Fruit fly (Drosophila melanogaster) whole organism, embryonic: ENCODE measurements around the gene nAChRalpha7.

Experiments
- Atf-2 ChIP-seq: fragments of 200-800 bp; sonication (Bioruptor generic); optimal IDR thresholded peaks from 2 replicates; lab custom pipeline; 2016; ENCODE audit warnings: missing biosample characterization, missing genetic modification characterization
- Atf6 ChIP-seq: fragments of 200-800 bp; sonication (Bioruptor generic); IDR thresholded peaks from 2 replicates; pipeline ENCODE4 v1.3.6; 2022; ENCODE audit warnings: missing biosample characterization, missing genetic modification characterization
- CG10267 ChIP-seq: fragments of 200-800 bp; sonication (Bioruptor generic); optimal IDR thresholded peaks from 2 replicates; lab custom pipeline; 2018; ENCODE audit warnings: missing biosample characterization, mild to moderate bottlenecking, missing genetic modification characterization, moderate library complexity
- CG10274 ChIP-seq: fragments of 200-800 bp; sonication (Bioruptor generic); optimal IDR thresholded peaks from 3 replicates; lab custom pipeline; 2017; ENCODE audit warnings: missing biosample characterization, mild to moderate bottlenecking, missing genetic modification characterization
- CG10431 ChIP-seq: fragments of 200-800 bp; sonication (Bioruptor generic); optimal IDR thresholded peaks from 3 replicates; lab custom pipeline; 2018; ENCODE audit warnings: missing biosample characterization, mild to moderate bottlenecking, missing genetic modification characterization
- CG12104 ChIP-seq: fragments of 200-800 bp; sonication (Bioruptor generic); optimal IDR thresholded peaks from 3 replicates; lab custom pipeline; 2016; ENCODE audit warnings: missing biosample characterization, missing genetic modification characterization
- CG12155 ChIP-seq: fragments of 200-800 bp; sonication (Bioruptor generic); optimal IDR thresholded peaks from 3 replicates; lab custom pipeline; 2016; ENCODE audit warnings: missing biosample characterization, missing genetic modification characterization
- CG12299 ChIP-seq: fragments of 200-800 bp; sonication (Bioruptor generic); optimal IDR thresholded peaks from 2 replicates; lab custom pipeline; 2018; ENCODE audit warnings: missing biosample characterization, mild to moderate bottlenecking, missing genetic modification characterization
- CG13296 ChIP-seq: fragments of 200-800 bp; sonication (Bioruptor generic); optimal IDR thresholded peaks from 3 replicates; lab custom pipeline; 2018; ENCODE audit warnings: missing biosample characterization, mild to moderate bottlenecking, missing genetic modification characterization
- CG13775 ChIP-seq: fragments of 200-800 bp; sonication (Bioruptor generic); optimal IDR thresholded peaks from 3 replicates; lab custom pipeline; 2017; ENCODE audit warnings: missing biosample characterization, mild to moderate bottlenecking, missing genetic modification characterization
- CG15514 ChIP-seq: fragments of 200-800 bp; sonication (Bioruptor generic); optimal IDR thresholded peaks from 3 replicates; lab custom pipeline; 2017; ENCODE audit warnings: missing biosample characterization, missing genetic modification characterization, mild to moderate bottlenecking, moderate library complexity, missing genetic modification reagents
- CG1602 ChIP-seq: fragments of 200-800 bp; sonication (Bioruptor generic); optimal IDR thresholded peaks from 3 replicates; lab custom pipeline; 2016; ENCODE audit warnings: missing biosample characterization, missing genetic modification characterization
- CG17359 ChIP-seq: fragments of 200-800 bp; sonication (Bioruptor generic); optimal IDR thresholded peaks from 3 replicates; lab custom pipeline; 2018; ENCODE audit warnings: missing biosample characterization, mild to moderate bottlenecking, missing genetic modification characterization, moderate library complexity
- CG2202 ChIP-seq: fragments of 200-800 bp; sonication (Bioruptor generic); optimal IDR thresholded peaks from 2 replicates; lab custom pipeline; 2018; ENCODE audit warnings: missing biosample characterization, mild to moderate bottlenecking, missing genetic modification characterization
- CG2875 ChIP-seq: fragments of 200-800 bp; sonication (Bioruptor generic); optimal IDR thresholded peaks from 2 replicates; lab custom pipeline; 2017; ENCODE audit warnings: missing biosample characterization, mild to moderate bottlenecking, missing genetic modification characterization, missing genetic modification reagents
- CG43689 ChIP-seq: fragments of 200-800 bp; sonication (Bioruptor generic); IDR thresholded peaks from 2 replicates; pipeline ENCODE4 v1.3.6; 2022; ENCODE audit warnings: missing biosample characterization, missing genetic modification characterization
- CG6254 ChIP-seq: fragments of 200-800 bp; sonication (Bioruptor generic); optimal IDR thresholded peaks from 3 replicates; lab custom pipeline; 2017; ENCODE audit warnings: mild to moderate bottlenecking, missing biosample characterization, missing genetic modification reagents, missing genetic modification characterization
- CG7556 ChIP-seq: fragments of 200-800 bp; sonication (Bioruptor generic); optimal IDR thresholded peaks from 2 replicates; lab custom pipeline; 2017; ENCODE audit warnings: missing biosample characterization, mild to moderate bottlenecking, missing genetic modification characterization
- CG8388 ChIP-seq: fragments of 200-800 bp; sonication (Bioruptor generic); optimal IDR thresholded peaks from 2 replicates; lab custom pipeline; 2019; ENCODE audit warnings: missing biosample characterization, mild to moderate bottlenecking, missing genetic modification characterization, moderate library complexity
- CkIIα-i1 ChIP-seq: fragments of 200-800 bp; sonication (Bioruptor generic); IDR thresholded peaks from 2 replicates; pipeline ENCODE4 v1.3.6; 2022; ENCODE audit warnings: missing biosample characterization, missing genetic modification characterization
- D19A ChIP-seq: fragments of 200-800 bp; optimal IDR thresholded peaks from 3 replicates; lab custom pipeline; 2019; ENCODE audit warnings: missing biosample characterization, mild to moderate bottlenecking, missing genetic modification characterization, moderate library complexity
- Dp ChIP-seq: fragments of 200-800 bp; sonication (Bioruptor generic); optimal IDR thresholded peaks from 2 replicates; lab custom pipeline; 2018; ENCODE audit warnings: missing biosample characterization, mild to moderate bottlenecking, missing genetic modification characterization, moderate library complexity
- E2f2 ChIP-seq: fragments of 200-800 bp; sonication (Bioruptor generic); IDR thresholded peaks from 2 replicates; pipeline ENCODE4 v1.3.6; 2022; ENCODE audit warnings: missing biosample characterization, missing genetic modification characterization
- GATAe ChIP-seq: fragments of 200-800 bp; sonication (Bioruptor generic); conservative IDR thresholded peaks from 2 replicates; pipeline ENCODE4 v1.3.6; 2022; ENCODE audit warnings: missing biosample characterization, missing genetic modification characterization
- HLH4C ChIP-seq: fragments of 200-800 bp; sonication (Bioruptor generic); IDR thresholded peaks from 3 replicates; pipeline ENCODE4 v1.3.6; 2022; ENCODE audit warnings: missing biosample characterization, missing genetic modification characterization; ENCODE audit not compliant: partially characterized antibody
- Hand ChIP-seq: fragments of 200-800 bp; sonication (Bioruptor generic); optimal IDR thresholded peaks from 2 replicates; lab custom pipeline; 2017; ENCODE audit warnings: mild to moderate bottlenecking, missing biosample characterization, missing genetic modification reagents, missing genetic modification characterization
- Hey ChIP-seq: fragments of 200-800 bp; sonication (Bioruptor generic); optimal IDR thresholded peaks from 3 replicates; lab custom pipeline; 2018; ENCODE audit warnings: missing biosample characterization, mild to moderate bottlenecking, missing genetic modification characterization
- Hr51 ChIP-seq, 2 experiments: fragments of 200-800 bp; sonication (Bioruptor generic); optimal IDR thresholded peaks; 2 replicates in 1 of 2; 3 replicates in 1 of 2; lab custom pipeline; 2016 to 2018; ENCODE audit warnings: missing biosample characterization in 2 of 2, missing genetic modification characterization in 2 of 2, mild to moderate bottlenecking in 1 of 2, moderate library complexity in 1 of 2
- Kr ChIP-seq: fragments of 200-800 bp; sonication (Bioruptor generic); optimal IDR thresholded peaks from 2 replicates; lab custom pipeline; 2017; ENCODE audit warnings: missing biosample characterization, mild to moderate bottlenecking, missing genetic modification characterization
- Mrtf ChIP-seq: fragments of 200-800 bp; sonication (Bioruptor generic); IDR thresholded peaks from 3 replicates; pipeline ENCODE4 v1.3.6; 2022; ENCODE audit warnings: missing biosample characterization, missing genetic modification characterization
- Oli ChIP-seq: fragments of 200-800 bp; sonication (Bioruptor generic); optimal IDR thresholded peaks from 2 replicates; lab custom pipeline; 2018; ENCODE audit warnings: missing biosample characterization, mild to moderate bottlenecking, missing genetic modification characterization, moderate library complexity
- Six4 ChIP-seq: fragments of 200-800 bp; sonication (Bioruptor generic); optimal IDR thresholded peaks from 2 replicates; lab custom pipeline; 2016; ENCODE audit warnings: missing biosample characterization, missing genetic modification characterization
- Ssrp ChIP-seq: fragments of 200-800 bp; sonication (Bioruptor generic); optimal IDR thresholded peaks from 2 replicates; lab custom pipeline; 2018; ENCODE audit warnings: missing biosample characterization, mild to moderate bottlenecking, missing genetic modification characterization, moderate library complexity
- cato ChIP-seq: fragments of 200-800 bp; sonication (Bioruptor generic); optimal IDR thresholded peaks from 2 replicates; lab custom pipeline; 2016; ENCODE audit warnings: missing biosample characterization, missing genetic modification characterization, borderline replicate concordance
- crc ChIP-seq: fragments of 200-800 bp; sonication (Bioruptor generic); optimal IDR thresholded peaks from 2 replicates; lab custom pipeline; 2016; ENCODE audit warnings: missing biosample characterization, missing genetic modification characterization
- da ChIP-seq: fragments of 200-800 bp; sonication (Bioruptor generic); optimal IDR thresholded peaks from 2 replicates; lab custom pipeline; 2016; ENCODE audit warnings: missing biosample characterization, missing genetic modification characterization
- fd96Cb ChIP-seq: fragments of 200-800 bp; sonication (Bioruptor generic); optimal IDR thresholded peaks from 2 replicates; lab custom pipeline; 2018; ENCODE audit warnings: missing biosample characterization, mild to moderate bottlenecking, missing genetic modification characterization, moderate library complexity
- gcm2 ChIP-seq: fragments of 200-800 bp; sonication (Bioruptor generic); optimal IDR thresholded peaks from 2 replicates; lab custom pipeline; 2016; ENCODE audit warnings: missing biosample characterization, missing genetic modification characterization
- gfzf ChIP-seq: fragments of 200-800 bp; sonication (Bioruptor generic); optimal IDR thresholded peaks from 2 replicates; lab custom pipeline; 2016; ENCODE audit warnings: missing biosample characterization, mild to moderate bottlenecking, missing genetic modification characterization, moderate library complexity
- grau ChIP-seq: fragments of 200-800 bp; optimal IDR thresholded peaks from 3 replicates; lab custom pipeline; 2019; ENCODE audit warnings: missing biosample characterization, mild to moderate bottlenecking, missing genetic modification characterization, moderate library complexity
- h ChIP-seq: fragments of >200 bp; optimal IDR thresholded peaks from 2 replicates; lab custom pipeline; 2017
- jing ChIP-seq: fragments of 200-800 bp; sonication (Bioruptor generic); optimal IDR thresholded peaks from 2 replicates; lab custom pipeline; 2018; ENCODE audit warnings: missing biosample characterization, mild to moderate bottlenecking, missing genetic modification characterization
- maf-S ChIP-seq: fragments of 200-800 bp; sonication (Bioruptor generic); optimal IDR thresholded peaks from 2 replicates; lab custom pipeline; 2016; ENCODE audit warnings: missing biosample characterization, missing genetic modification characterization
- nerfin-1 ChIP-seq: fragments of 200-800 bp; sonication (Bioruptor generic); optimal IDR thresholded peaks from 3 replicates; lab custom pipeline; 2019; ENCODE audit warnings: missing biosample characterization, mild to moderate bottlenecking, missing genetic modification characterization, moderate library complexity
- rib ChIP-seq: fragments of 200-800 bp; sonication (Bioruptor generic); IDR thresholded peaks from 2 replicates; pipeline ENCODE4 v1.3.6; 2022; ENCODE audit warnings: missing biosample characterization, missing genetic modification characterization
- row ChIP-seq: fragments of 200-800 bp; sonication (Bioruptor generic); IDR thresholded peaks from 3 replicates; pipeline ENCODE4 v1.3.6; 2022; ENCODE audit warnings: missing biosample characterization, missing genetic modification characterization
- shn ChIP-seq: fragments of 200-800 bp; sonication (Bioruptor generic); optimal IDR thresholded peaks from 3 replicates; lab custom pipeline; 2016; ENCODE audit warnings: missing biosample characterization, missing genetic modification characterization
- so ChIP-seq: fragments of 200-800 bp; sonication (Bioruptor generic); IDR thresholded peaks from 3 replicates; pipeline ENCODE4 v1.3.6; 2022; ENCODE audit warnings: missing biosample characterization, missing genetic modification characterization
- stc ChIP-seq: fragments of 200-800 bp; sonication (Bioruptor generic); IDR thresholded peaks from 2 replicates; pipeline ENCODE4 v1.3.6; 2022; ENCODE audit warnings: missing biosample characterization, missing genetic modification characterization
- vnd ChIP-seq: fragments of 200-800 bp; sonication (Bioruptor generic); IDR thresholded peaks from 3 replicates; pipeline ENCODE4 v1.3.6; 2022; ENCODE audit warnings: missing biosample characterization, missing genetic modification characterization; ENCODE audit not compliant: partially characterized antibody
- zf30C ChIP-seq: fragments of 200-800 bp; sonication (Bioruptor generic); optimal IDR thresholded peaks from 3 replicates; lab custom pipeline; 2018; ENCODE audit warnings: missing biosample characterization, mild to moderate bottlenecking, missing genetic modification characterization
- zfh1 ChIP-seq: fragments of 200-800 bp; sonication (Bioruptor generic); IDR thresholded peaks from 3 replicates; pipeline ENCODE4 v1.3.6; 2022; ENCODE audit warnings: missing biosample characterization, missing genetic modification characterization

Gene nAChRalpha7

DNA sequence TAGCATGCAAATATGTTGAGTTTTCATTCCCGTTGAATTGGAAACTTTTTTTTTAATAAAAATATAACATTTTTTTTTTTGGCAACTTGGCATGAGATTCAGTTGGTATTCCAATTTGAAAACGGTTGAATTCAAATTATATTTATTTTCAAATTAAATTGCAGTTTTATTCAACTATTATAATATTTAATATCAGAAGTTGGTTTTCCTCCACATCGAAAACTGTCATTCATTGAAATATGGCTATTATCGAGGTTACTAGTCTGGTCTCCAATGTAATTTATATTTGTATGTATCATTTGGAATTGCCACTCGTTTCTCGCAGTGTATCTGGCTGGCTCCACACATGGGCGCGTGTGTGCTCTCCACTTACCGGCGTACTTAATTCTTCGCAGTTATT lies 21.6 kb upstream of the nAChRalpha7 start (continued):
- TF ChIP-seq CG13296 (GFP tag; lab: Kevin White, UChicago): no peak
- TF ChIP-seq Hey: no peak
- no peak for TF ChIP-seq CG10431
- no peak for TF ChIP-seq CkIIα-i1 (GFP tag; lab: Robert Waterston, UW)
- TF ChIP-seq D19A (tag; lab: Kevin White, UChicago): peak; percentile 18
- TF ChIP-seq CG12155 (GFP tag; lab: Kevin White, UChicago): no peak
- peak; percentile 25 for TF ChIP-seq Oli (tag; lab: Kevin White, UChicago)
- TF ChIP-seq shn (GFP tag; lab: Kevin White, UChicago): no peak
- TF ChIP-seq vnd (GFP tag; lab: Robert Waterston, UW): no peak
- TF ChIP-seq Mrtf (GFP tag; lab: Robert Waterston, UW): no peak
- no peak for TF ChIP-seq Kr
- no peak for TF ChIP-seq Dp (GFP tag; lab: Kevin White, UChicago)
- peak; percentile 24 for TF ChIP-seq Ssrp
- no peak for TF ChIP-seq CG17359
- no peak for TF ChIP-seq Hr51 (GFP tag; optimal IDR thresholded peaks at IDR 0.05; lab: Kevin White, UChicago)
- no peak for TF ChIP-seq grau
- TF ChIP-seq so (GFP tag; lab: Robert Waterston, UW): no peak
- TF ChIP-seq gfzf (GFP tag; lab: Kevin White, UChicago): no peak
- TF ChIP-seq CG1602 (GFP tag; lab: Kevin White, UChicago): peak; percentile 1
- no peak for TF ChIP-seq CG15514 (GFP tag; lab: Kevin White, UChicago)
- no peak for TF ChIP-seq cato (GFP tag; lab: Kevin White, UChicago)
- peak; percentile 9 for TF ChIP-seq CG13775 (GFP tag; lab: Kevin White, UChicago)
- no peak for TF ChIP-seq CG43689 (GFP tag; lab: Robert Waterston, UW)
- TF ChIP-seq gcm2 (GFP tag; lab: Kevin White, UChicago): no peak
- no peak for TF ChIP-seq CG2875 (GFP tag; lab: Kevin White, UChicago)
- TF ChIP-seq stc: no peak
- no peak for TF ChIP-seq CG12104 (GFP tag; lab: Kevin White, UChicago)
- TF ChIP-seq crc (GFP tag; lab: Kevin White, UChicago): no peak
- no peak for TF ChIP-seq zfh1 (GFP tag; lab: Robert Waterston, UW)
- no peak for TF ChIP-seq CG10274
- TF ChIP-seq Six4 (GFP tag; lab: Kevin White, UChicago): no peak
- TF ChIP-seq Hand: no peak
- TF ChIP-seq Atf6: no peak
- TF ChIP-seq HLH4C (GFP tag; lab: Robert Waterston, UW): no peak
- no peak for TF ChIP-seq rib (GFP tag; lab: Robert Waterston, UW)
- no peak for TF ChIP-seq maf-S (GFP tag; lab: Kevin White, UChicago)
- TF ChIP-seq da (GFP tag; lab: Kevin White, UChicago): no peak
- no peak for TF ChIP-seq row
- no peak for TF ChIP-seq E2f2
- peak; percentile 13 for TF ChIP-seq CG7556 (GFP tag; lab: Kevin White, UChicago)
- TF ChIP-seq Atf-2 (GFP tag; lab: Kevin White, UChicago): no peak
- no peak for TF ChIP-seq h (lab: Kevin White, UChicago)
- TF ChIP-seq CG2202: no peak
- no peak for TF ChIP-seq nerfin-1
- no peak for TF ChIP-seq GATAe (GFP tag; lab: Robert Waterston, UW)
- no peak for TF ChIP-seq jing (GFP tag; lab: Kevin White, UChicago)
- no peak for TF ChIP-seq CG12299 (tag; lab: Kevin White, UChicago)
- TF ChIP-seq CG10267 (tag; lab: Kevin White, UChicago): peak; percentile 20
- peak; percentile 16 for TF ChIP-seq CG8388
- TF ChIP-seq zf30C: no peak
- TF ChIP-seq fd96Cb (tag; lab: Kevin White, UChicago): peak; percentile 21
- no peak for TF ChIP-seq CG6254 (GFP tag; lab: Kevin White, UChicago)
